Worm (Caenorhabditis elegans): Measurements from ENCODE around the gene txt-2.

Gene txt-2

ce11 chrV:258730-259129 is 18.4 kb upstream of the txt-2 start, which contains the start of gene nhr-204:
nhr-204 (minus strand) TSS chrV:258830.
- TF ChIP-seq ztf-23 (GFP tag; IDR thresholded peaks at IDR 0.05), result no peak
- TF ChIP-seq cog-1 (tag; optimal IDR thresholded peaks at IDR 0.05), result no peak
- no peak for TF ChIP-seq klf-2 (GFP tag; conservative IDR thresholded peaks at IDR 0.05)
- no peak for TF ChIP-seq T22C8.4 (GFP tag; IDR thresholded peaks at IDR 0.05)
- TF ChIP-seq med-1 (GFP tag; optimal IDR thresholded peaks at IDR 0.05; ENCODE audit: insufficient read depth), result no peak
- no peak for TF ChIP-seq ref-1 (GFP tag; conservative IDR thresholded peaks at IDR 0.05)

- no peak for TF ChIP-seq T22C8.4 (GFP tag; IDR thresholded peaks at IDR 0.05)
Observed at ce11 chrV:254591-254990, 14.3 kb upstream of the txt-2 start, which contains the start of gene str-121. str-121 (minus strand) TSS chrV:254691.

ce11 chrV:251652-252051 is 11.4 kb upstream of the txt-2 start, which contains the start of gene oac-39:
oac-39 (minus strand) TSS chrV:251752.
- TF ChIP-seq tab-1 (GFP tag; IDR thresholded peaks at IDR 0.05) (no peak), ztf-23 (GFP tag; IDR thresholded peaks at IDR 0.05) (no peak), klf-2 (GFP tag; conservative IDR thresholded peaks at IDR 0.05) (no peak), med-1 (GFP tag; optimal IDR thresholded peaks at IDR 0.05; ENCODE audit: insufficient read depth) (no peak), ref-1 (GFP tag; conservative IDR thresholded peaks at IDR 0.05) (no peak), flt-1 (GFP tag; IDR thresholded peaks at IDR 0.05) (no peak), ztf-29 (GFP tag; IDR thresholded peaks at IDR 0.05) (no peak), T22C8.4 (GFP tag; IDR thresholded peaks at IDR 0.05) (no peak), cog-1 (tag; optimal IDR thresholded peaks at IDR 0.05) (no peak)

- no peak for TF ChIP-seq med-1 (GFP tag; optimal IDR thresholded peaks at IDR 0.05; ENCODE audit: insufficient read depth)
- no peak for TF ChIP-seq ref-1 (GFP tag; conservative IDR thresholded peaks at IDR 0.05)
- no peak for TF ChIP-seq T22C8.4 (GFP tag; IDR thresholded peaks at IDR 0.05)
- no peak for TF ChIP-seq ztf-23 (GFP tag; IDR thresholded peaks at IDR 0.05)
- TF ChIP-seq klf-2 (GFP tag; conservative IDR thresholded peaks at IDR 0.05), result no peak
- TF ChIP-seq tab-1 (GFP tag; IDR thresholded peaks at IDR 0.05), result no peak
- TF ChIP-seq ztf-29 (GFP tag; IDR thresholded peaks at IDR 0.05), result no peak
- TF ChIP-seq cog-1 (tag; optimal IDR thresholded peaks at IDR 0.05), result no peak
- TF ChIP-seq flt-1 (GFP tag; IDR thresholded peaks at IDR 0.05), result no peak
Observed at ce11 chrV:248636-249035, 8.3 kb upstream of the txt-2 start.

ce11 chrV:247576-247975 is 7.3 kb upstream of the txt-2 start:
- TF ChIP-seq ztf-23 (GFP tag; IDR thresholded peaks at IDR 0.05) (no peak), cog-1 (tag; optimal IDR thresholded peaks at IDR 0.05) (no peak), T22C8.4 (GFP tag; IDR thresholded peaks at IDR 0.05) (no peak), med-1 (GFP tag; optimal IDR thresholded peaks at IDR 0.05; ENCODE audit: insufficient read depth) (no peak), tab-1 (GFP tag; IDR thresholded peaks at IDR 0.05) (no peak), klf-2 (GFP tag; conservative IDR thresholded peaks at IDR 0.05) (no peak)

- TF ChIP-seq med-1 (GFP tag; optimal IDR thresholded peaks at IDR 0.05; ENCODE audit: insufficient read depth) (no peak), flt-1 (GFP tag; IDR thresholded peaks at IDR 0.05) (no peak), ref-1 (GFP tag; conservative IDR thresholded peaks at IDR 0.05) (no peak), ztf-29 (GFP tag; IDR thresholded peaks at IDR 0.05) (no peak), cog-1 (tag; optimal IDR thresholded peaks at IDR 0.05) (no peak), tab-1 (GFP tag; IDR thresholded peaks at IDR 0.05) (no peak), ztf-23 (GFP tag; IDR thresholded peaks at IDR 0.05) (no peak), klf-2 (GFP tag; conservative IDR thresholded peaks at IDR 0.05) (no peak), T22C8.4 (GFP tag; IDR thresholded peaks at IDR 0.05) (no peak)
Observed at ce11 chrV:246097-246496, 5.8 kb upstream of the txt-2 start, which contains the start of gene kin-34. kin-34 (minus strand) TSS chrV:246197.

ce11 chrV:242518-242917 is 2.2 kb upstream of the txt-2 start, which contains the start of gene R02C2.7:
R02C2.7 (minus strand) TSS chrV:242618.
- TF ChIP-seq ztf-23 (GFP tag; IDR thresholded peaks at IDR 0.05) (no peak), ztf-29 (GFP tag; IDR thresholded peaks at IDR 0.05) (no peak), tab-1 (GFP tag; IDR thresholded peaks at IDR 0.05) (no peak), T22C8.4 (GFP tag; IDR thresholded peaks at IDR 0.05) (no peak), cog-1 (tag; optimal IDR thresholded peaks at IDR 0.05) (no peak), med-1 (GFP tag; optimal IDR thresholded peaks at IDR 0.05; ENCODE audit: insufficient read depth) (no peak), ref-1 (GFP tag; conservative IDR thresholded peaks at IDR 0.05) (no peak), klf-2 (GFP tag; conservative IDR thresholded peaks at IDR 0.05) (no peak), flt-1 (GFP tag; IDR thresholded peaks at IDR 0.05) (no peak)

- TF ChIP-seq med-1 (GFP tag; optimal IDR thresholded peaks at IDR 0.05; ENCODE audit: insufficient read depth), result no peak
- no peak for TF ChIP-seq tab-1 (GFP tag; IDR thresholded peaks at IDR 0.05)
- no peak for TF ChIP-seq ztf-23 (GFP tag; IDR thresholded peaks at IDR 0.05)
- TF ChIP-seq ref-1 (GFP tag; conservative IDR thresholded peaks at IDR 0.05), result no peak
- no peak for TF ChIP-seq klf-2 (GFP tag; conservative IDR thresholded peaks at IDR 0.05)
- no peak for TF ChIP-seq cog-1 (tag; optimal IDR thresholded peaks at IDR 0.05)
- no peak for TF ChIP-seq T22C8.4 (GFP tag; IDR thresholded peaks at IDR 0.05)
- TF ChIP-seq flt-1 (GFP tag; IDR thresholded peaks at IDR 0.05), result no peak
- no peak for TF ChIP-seq ztf-29 (GFP tag; IDR thresholded peaks at IDR 0.05)
Observed at ce11 chrV:238094-238493, 2.2 kb downstream of the txt-2 start, which contains the start of gene R02C2.1. R02C2.1 (minus strand) TSS chrV:238194.

- TF ChIP-seq ztf-29 (GFP tag; IDR thresholded peaks at IDR 0.05) (no peak), ztf-23 (GFP tag; IDR thresholded peaks at IDR 0.05) (no peak), ref-1 (GFP tag; conservative IDR thresholded peaks at IDR 0.05) (no peak), klf-2 (GFP tag; conservative IDR thresholded peaks at IDR 0.05) (no peak), T22C8.4 (GFP tag; IDR thresholded peaks at IDR 0.05) (no peak), med-1 (GFP tag; optimal IDR thresholded peaks at IDR 0.05; ENCODE audit: insufficient read depth) (no peak), tab-1 (GFP tag; IDR thresholded peaks at IDR 0.05) (no peak), cog-1 (tag; optimal IDR thresholded peaks at IDR 0.05) (no peak), flt-1 (GFP tag; IDR thresholded peaks at IDR 0.05) (no peak)
Observed at ce11 chrV:237012-237411, 3.3 kb downstream of the txt-2 start.

ce11 chrV:234572-234971 is 5.7 kb downstream of the txt-2 start, which contains the start of gene kin-33:
kin-33 (minus strand) TSS chrV:234672.
- TF ChIP-seq T22C8.4 (GFP tag; IDR thresholded peaks at IDR 0.05) (no peak), cog-1 (tag; optimal IDR thresholded peaks at IDR 0.05) (no peak), ref-1 (GFP tag; conservative IDR thresholded peaks at IDR 0.05) (no peak), med-1 (GFP tag; optimal IDR thresholded peaks at IDR 0.05; ENCODE audit: insufficient read depth) (no peak), tab-1 (GFP tag; IDR thresholded peaks at IDR 0.05) (no peak), ztf-29 (GFP tag; IDR thresholded peaks at IDR 0.05) (no peak), ztf-23 (GFP tag; IDR thresholded peaks at IDR 0.05) (no peak), klf-2 (GFP tag; conservative IDR thresholded peaks at IDR 0.05) (no peak), flt-1 (GFP tag; IDR thresholded peaks at IDR 0.05) (no peak)

All from whole organism, midembryonic.